Fruit fly (Drosophila melanogaster): ENCODE measurements around the gene emb.

Gene emb

DNA sequence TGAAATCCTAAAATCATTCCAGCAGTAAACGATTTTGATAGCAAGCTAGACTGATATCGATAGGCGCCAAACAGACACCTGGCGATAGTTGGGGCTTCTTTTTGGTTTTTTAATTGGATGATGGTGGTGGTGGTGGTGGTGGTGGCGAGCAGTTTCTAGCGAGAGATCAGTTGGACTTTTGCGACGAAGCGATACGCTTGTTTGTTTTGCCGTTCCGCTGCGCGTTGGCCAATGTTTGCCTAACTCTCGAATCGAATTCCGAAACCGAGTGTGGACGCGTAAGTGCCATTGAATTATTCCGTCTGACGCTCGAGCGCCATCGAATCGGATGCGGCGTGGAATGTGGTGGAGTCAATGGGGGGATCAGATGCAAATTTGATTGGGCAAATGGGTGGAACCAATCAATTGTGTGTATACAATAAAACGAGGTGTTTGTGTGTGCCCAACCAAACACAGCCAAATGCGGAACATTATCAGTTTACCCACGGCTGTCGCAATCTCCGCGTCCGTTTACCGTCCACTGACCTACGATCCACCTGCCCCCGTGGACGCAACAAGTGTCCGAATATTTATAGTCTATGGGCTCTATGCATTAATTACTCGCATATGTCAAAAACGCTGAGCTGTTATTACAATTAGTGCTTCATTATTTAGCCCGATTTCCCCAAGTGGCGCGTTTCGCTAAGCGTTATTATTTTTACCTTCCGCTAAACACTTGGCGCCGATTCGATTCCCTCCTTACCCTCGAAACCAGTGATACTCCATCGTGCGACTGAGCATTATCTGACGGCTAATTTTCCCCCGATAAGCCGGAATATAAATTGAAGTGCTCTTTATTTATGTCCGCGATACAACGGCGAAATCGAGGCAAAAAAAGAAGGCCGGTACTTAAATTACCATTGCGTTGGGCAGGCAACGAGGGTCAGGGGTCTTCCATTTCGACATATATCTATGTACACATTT is 32.7 kb upstream of the emb start, which contains the start of gene CG17292:
CG17292 (plus strand) TSS at position 91 of the 963 bp plus-strand sequence.
- TF ChIP-seq sv (GFP tag; optimal IDR thresholded peaks at IDR 0.05) (no peak), Hnf4 (GFP tag; optimal IDR thresholded peaks at IDR 0.05) (peak; percentile 55), GATAd (GFP tag; optimal IDR thresholded peaks at IDR 0.05) (no peak), Dfd (GFP tag; optimal IDR thresholded peaks at IDR 0.05) (no peak), sage (GFP tag; optimal IDR thresholded peaks at IDR 0.05) (no peak), pan (optimal IDR thresholded peaks at IDR 0.05) (no peak), Vsx2 (GFP tag; optimal IDR thresholded peaks at IDR 0.05; ENCODE audit: partially characterized antibody) (peak; percentile 98), brk (GFP tag; optimal IDR thresholded peaks at IDR 0.05) (no peak), woc (GFP tag; optimal IDR thresholded peaks at IDR 0.05) (no peak), psq (GFP tag; optimal IDR thresholded peaks at IDR 0.05) (no peak), Sp1 (GFP tag; optimal IDR thresholded peaks at IDR 0.05) (no peak), br (GFP tag; optimal IDR thresholded peaks at IDR 0.05) (peak; percentile 15), Mio (GFP tag; optimal IDR thresholded peaks at IDR 0.05) (no peak), HLH106 (tag; optimal IDR thresholded peaks at IDR 0.05) (no peak), dmrt93B (GFP tag; optimal IDR thresholded peaks at IDR 0.05) (no peak), Jra (GFP tag; optimal IDR thresholded peaks at IDR 0.05) (no peak), usp (GFP tag; optimal IDR thresholded peaks at IDR 0.05) (no peak), Hr78 (GFP tag; optimal IDR thresholded peaks at IDR 0.05) (no peak), CG32264 (GFP tag; optimal IDR thresholded peaks at IDR 0.05) (no peak), OdsH (GFP tag; optimal IDR thresholded peaks at IDR 0.05) (peak; percentile 68), dl (GFP tag; optimal IDR thresholded peaks at IDR 0.05; ENCODE audit: insufficient read depth in 1 of 2, partially characterized antibody in 2 of 2) (no peak), jim (GFP tag; optimal IDR thresholded peaks at IDR 0.05) (no peak), Rel (GFP tag; optimal IDR thresholded peaks at IDR 0.05) (no peak), Rel (tag; optimal IDR thresholded peaks at IDR 0.05) (peak; percentile 48), tai (GFP tag; optimal IDR thresholded peaks at IDR 0.05) (no peak), lola (GFP tag; optimal IDR thresholded peaks at IDR 0.05) (no peak), foxo (GFP tag; optimal IDR thresholded peaks at IDR 0.05) (peak in 1 of 2 experiments; percentile 17), CrebA (GFP tag; optimal IDR thresholded peaks at IDR 0.05; ENCODE audit: borderline replicate concordance) (no peak), Abd-B (GFP tag; optimal IDR thresholded peaks at IDR 0.05) (no peak), rgr (GFP tag; optimal IDR thresholded peaks at IDR 0.05) (peak; percentile 49), Dif (GFP tag; optimal IDR thresholded peaks at IDR 0.05; ENCODE audit: partially characterized antibody) (peak; percentile 87), Hr83 (GFP tag; optimal IDR thresholded peaks at IDR 0.05; ENCODE audit: poor library complexity, severe bottlenecking) (peak; percentile 3), dsf (GFP tag; optimal IDR thresholded peaks at IDR 0.05; ENCODE audit: borderline replicate concordance) (no peak), N (GFP tag; optimal IDR thresholded peaks at IDR 0.05) (no peak), Myc (optimal IDR thresholded peaks at IDR 0.05) (no peak), fru (GFP tag; optimal IDR thresholded peaks at IDR 0.05) (no peak), ey (GFP tag; optimal IDR thresholded peaks at IDR 0.05) (no peak), h (GFP tag; optimal IDR thresholded peaks at IDR 0.05) (peak; percentile 41), CG9705 (GFP tag; optimal IDR thresholded peaks at IDR 0.05) (no peak)

DNA sequence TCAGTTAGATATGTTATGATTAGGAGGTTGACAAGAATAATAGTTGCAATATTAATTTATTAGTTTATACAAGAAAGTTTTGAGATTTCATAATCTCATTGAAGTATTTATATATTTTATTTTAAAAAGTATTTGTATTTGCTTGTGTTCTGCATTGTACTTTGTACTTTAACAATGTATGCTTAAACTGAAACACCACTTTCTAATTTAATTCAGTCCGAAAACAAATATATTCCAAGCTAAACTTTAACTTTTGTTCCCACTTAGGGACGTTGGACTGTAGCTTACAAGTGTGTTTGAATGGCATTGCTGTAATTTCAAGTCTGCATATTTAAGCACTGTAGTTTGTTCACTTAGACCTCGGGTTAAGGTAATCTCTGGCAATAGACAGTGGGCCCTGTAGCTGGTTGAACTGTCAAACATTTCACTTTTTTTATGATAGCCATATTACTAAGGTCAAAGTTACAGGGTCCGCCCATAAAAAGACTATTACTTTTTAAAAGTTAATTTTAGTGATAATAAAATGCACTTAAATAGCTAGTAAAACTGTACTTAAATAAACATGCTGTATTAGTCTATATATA is 31.9 kb upstream of the emb start:
- TF ChIP-seq Mio (GFP tag; optimal IDR thresholded peaks at IDR 0.05) (no peak), Hr78 (GFP tag; optimal IDR thresholded peaks at IDR 0.05) (no peak), OdsH (GFP tag; optimal IDR thresholded peaks at IDR 0.05) (no peak), usp (GFP tag; optimal IDR thresholded peaks at IDR 0.05) (no peak), Hr83 (GFP tag; optimal IDR thresholded peaks at IDR 0.05; ENCODE audit: poor library complexity, severe bottlenecking) (no peak)
